Fruit fly (Drosophila melanogaster) whole organism: ENCODE results near the gene CG18268.

Source experiments
- CG8478 ChIP-seq: fragments of >200 bp; optimal IDR thresholded peaks from 2 replicates; lab custom pipeline; 2018; ENCODE audit warnings: inconsistent platforms
- pan ChIP-seq: fragments of >200 bp; optimal IDR thresholded peaks from 2 replicates; lab custom pipeline; 2017
- psq ChIP-seq: fragments of >200 bp; optimal IDR thresholded peaks from 2 replicates; lab custom pipeline; 2017

dm6 chr3R:7821559-7821958, 17.3 kb upstream of the CG18268 start:
- TF ChIP-seq CG8478 (no peak), pan (lab: Kevin White, UChicago) (no peak), psq (lab: Kevin White, UChicago) (no peak)
